Fruit fly (Drosophila melanogaster) whole organism, embryonic: ENCODE measurements around the gene Edg91.

ENCODE experiments used
- Ada2b ChIP-seq: fragments of 200-800 bp; sonication (Bioruptor generic); IDR thresholded peaks from 2 replicates; pipeline ENCODE4 v1.3.6; 2022; ENCODE audit warnings: missing biosample characterization, missing genetic modification characterization
- Atf-2 ChIP-seq: fragments of 200-800 bp; sonication (Bioruptor generic); optimal IDR thresholded peaks from 2 replicates; lab custom pipeline; 2016; ENCODE audit warnings: missing biosample characterization, missing genetic modification characterization
- Blimp-1 ChIP-seq: fragments of 200-800 bp; sonication (Bioruptor generic); optimal IDR thresholded peaks from 3 replicates; lab custom pipeline; 2018; ENCODE audit warnings: missing biosample characterization, missing genetic modification characterization, mild to moderate bottlenecking, moderate library complexity, missing genetic modification reagents
- CG10462 ChIP-seq: fragments of 200-800 bp; sonication (Bioruptor generic); optimal IDR thresholded peaks from 2 replicates; lab custom pipeline; 2016; ENCODE audit warnings: missing biosample characterization, missing genetic modification characterization
- CG10979 ChIP-seq: fragments of 200-800 bp; sonication (Bioruptor generic); optimal IDR thresholded peaks from 2 replicates; lab custom pipeline; 2018; ENCODE audit warnings: missing biosample characterization, mild to moderate bottlenecking, missing genetic modification characterization, moderate library complexity
- CG12155 ChIP-seq: fragments of 200-800 bp; sonication (Bioruptor generic); optimal IDR thresholded peaks from 3 replicates; lab custom pipeline; 2016; ENCODE audit warnings: missing biosample characterization, missing genetic modification characterization
- CG12219 ChIP-seq: fragments of 200-800 bp; sonication (Bioruptor generic); optimal IDR thresholded peaks from 3 replicates; lab custom pipeline; 2018; ENCODE audit warnings: missing biosample characterization, mild to moderate bottlenecking, missing genetic modification characterization
- CG12942 ChIP-seq: fragments of 200-800 bp; sonication (Bioruptor generic); optimal IDR thresholded peaks from 3 replicates; lab custom pipeline; 2016; ENCODE audit warnings: missing biosample characterization, missing genetic modification characterization
- CG13775 ChIP-seq: fragments of 200-800 bp; sonication (Bioruptor generic); optimal IDR thresholded peaks from 3 replicates; lab custom pipeline; 2017; ENCODE audit warnings: missing biosample characterization, mild to moderate bottlenecking, missing genetic modification characterization
- CG15601 ChIP-seq: fragments of 200-800 bp; sonication (Bioruptor generic); optimal IDR thresholded peaks from 3 replicates; lab custom pipeline; 2019; ENCODE audit warnings: missing biosample characterization, mild to moderate bottlenecking, missing genetic modification characterization, moderate library complexity
- CG2202 ChIP-seq: fragments of 200-800 bp; sonication (Bioruptor generic); optimal IDR thresholded peaks from 2 replicates; lab custom pipeline; 2018; ENCODE audit warnings: missing biosample characterization, mild to moderate bottlenecking, missing genetic modification characterization
- CG31388 ChIP-seq: fragments of 200-800 bp; sonication (Bioruptor generic); optimal IDR thresholded peaks from 2 replicates; lab custom pipeline; 2016; ENCODE audit warnings: missing biosample characterization, missing genetic modification characterization
- CG4404 ChIP-seq: fragments of 200-800 bp; sonication (Bioruptor generic); IDR thresholded peaks from 2 replicates; pipeline ENCODE4 v1.3.6; 2022; ENCODE audit warnings: missing biosample characterization, missing genetic modification characterization
- CG7556 ChIP-seq: fragments of 200-800 bp; sonication (Bioruptor generic); optimal IDR thresholded peaks from 2 replicates; lab custom pipeline; 2017; ENCODE audit warnings: missing biosample characterization, mild to moderate bottlenecking, missing genetic modification characterization
- CG7987 ChIP-seq: fragments of 200-800 bp; sonication (Bioruptor generic); optimal IDR thresholded peaks from 2 replicates; lab custom pipeline; 2018; ENCODE audit warnings: missing biosample characterization, mild to moderate bottlenecking, missing genetic modification characterization, moderate library complexity
- CG8290 ChIP-seq, 3 experiments: fragments of 200-800 bp; sonication (Bioruptor generic); optimal IDR thresholded peaks; 2 replicates each; lab custom pipeline; 2016 to 2019; ENCODE audit warnings: missing biosample characterization in 3 of 3, missing genetic modification characterization in 3 of 3, mild to moderate bottlenecking in 2 of 3, moderate library complexity in 1 of 3
- CG9437 ChIP-seq: fragments of 200-800 bp; sonication (Bioruptor generic); optimal IDR thresholded peaks from 2 replicates; lab custom pipeline; 2018; ENCODE audit warnings: missing biosample characterization, mild to moderate bottlenecking, missing genetic modification characterization
- E2f1 ChIP-seq: fragments of 200-800 bp; sonication (Bioruptor generic); IDR thresholded peaks from 2 replicates; pipeline ENCODE4 v1.3.6; 2022; ENCODE audit warnings: missing biosample characterization, missing genetic modification characterization
- NC2α ChIP-seq: fragments of 200-800 bp; sonication (Bioruptor generic); optimal IDR thresholded peaks from 2 replicates; lab custom pipeline; 2016; ENCODE audit warnings: missing biosample characterization, missing genetic modification characterization
- Oli ChIP-seq: fragments of 200-800 bp; sonication (Bioruptor generic); optimal IDR thresholded peaks from 2 replicates; lab custom pipeline; 2018; ENCODE audit warnings: missing biosample characterization, mild to moderate bottlenecking, missing genetic modification characterization, moderate library complexity
- Rfx ChIP-seq: fragments of 200-800 bp; sonication (Bioruptor generic); IDR thresholded peaks from 2 replicates; pipeline ENCODE4 v1.3.6; 2022; ENCODE audit warnings: missing biosample characterization, missing genetic modification characterization
- Trl ChIP-seq, 3 experiments: fragments of >200 bp in 2 of 3; fragments of 200-800 bp in 1 of 3; sonication (Bioruptor generic) in 1 of 3; optimal IDR thresholded peaks; 2 replicates in 1 of 3; 3 replicates in 2 of 3; lab custom pipeline; 2016 to 2017; ENCODE audit warnings: missing biosample characterization in 1 of 3, missing genetic modification characterization in 1 of 3
- Xrp1 ChIP-seq: fragments of 200-800 bp; sonication (Bioruptor generic); IDR thresholded peaks from 2 replicates; pipeline ENCODE4 v1.3.6; 2022; ENCODE audit warnings: missing biosample characterization, missing genetic modification characterization
- abd-A ChIP-seq: fragments of 200-800 bp; sonication (Bioruptor generic); optimal IDR thresholded peaks from 3 replicates; lab custom pipeline; 2019; ENCODE audit warnings: missing biosample characterization, mild to moderate bottlenecking, missing genetic modification characterization, moderate library complexity
- bcd ChIP-seq: fragments of 200-800 bp; sonication (Bioruptor generic); optimal IDR thresholded peaks from 2 replicates; lab custom pipeline; 2017; ENCODE audit warnings: missing biosample characterization, mild to moderate bottlenecking, missing genetic modification characterization
- cato ChIP-seq: fragments of 200-800 bp; sonication (Bioruptor generic); optimal IDR thresholded peaks from 2 replicates; lab custom pipeline; 2016; ENCODE audit warnings: missing biosample characterization, missing genetic modification characterization, borderline replicate concordance
- dysf ChIP-seq: fragments of 200-800 bp; sonication (Bioruptor generic); IDR thresholded peaks from 3 replicates; pipeline ENCODE4 v1.3.6; 2022; ENCODE audit warnings: missing biosample characterization, missing genetic modification characterization
- ems ChIP-seq: fragments of 200-800 bp; sonication (Bioruptor generic); optimal IDR thresholded peaks from 3 replicates; lab custom pipeline; 2016; ENCODE audit warnings: missing biosample characterization, missing genetic modification characterization
- eve ChIP-seq, 2 experiments: fragments of >200 bp; optimal IDR thresholded peaks; 2 replicates each; lab custom pipeline; 2017; ENCODE audit warnings: missing biosample characterization in 2 of 2, missing genetic modification characterization in 2 of 2
- gcm ChIP-seq: fragments of 200-800 bp; sonication (Bioruptor generic); optimal IDR thresholded peaks from 2 replicates; lab custom pipeline; 2019; ENCODE audit warnings: missing biosample characterization, mild to moderate bottlenecking, missing genetic modification characterization, moderate library complexity
- gsb-n ChIP-seq: fragments of 200-800 bp; sonication (Bioruptor generic); optimal IDR thresholded peaks from 3 replicates; lab custom pipeline; 2018; ENCODE audit warnings: missing biosample characterization, mild to moderate bottlenecking, missing genetic modification characterization
- ind ChIP-seq: fragments of 200-800 bp; sonication (Bioruptor generic); optimal IDR thresholded peaks from 3 replicates; lab custom pipeline; 2016; ENCODE audit warnings: missing biosample characterization, missing genetic modification characterization
- klu ChIP-seq: fragments of 200-800 bp; sonication (Bioruptor generic); IDR thresholded peaks from 2 replicates; pipeline ENCODE4 v1.3.6; 2022; ENCODE audit warnings: missing biosample characterization, missing genetic modification characterization
- lmd ChIP-seq: fragments of 200-800 bp; sonication (Bioruptor generic); IDR thresholded peaks from 2 replicates; pipeline ENCODE4 v1.3.6; 2022; ENCODE audit warnings: missing biosample characterization, missing genetic modification characterization
- lola ChIP-seq, 3 experiments: fragments of >200 bp in 2 of 3; fragments of 200-800 bp in 1 of 3; sonication (Bioruptor generic) in 1 of 3; optimal IDR thresholded peaks; 2 replicates each; lab custom pipeline; 2017 to 2019; ENCODE audit warnings: missing biosample characterization in 3 of 3, missing genetic modification characterization in 3 of 3, mild to moderate bottlenecking in 1 of 3, moderate library complexity in 1 of 3
- nerfin-1 ChIP-seq: fragments of 200-800 bp; sonication (Bioruptor generic); optimal IDR thresholded peaks from 3 replicates; lab custom pipeline; 2019; ENCODE audit warnings: missing biosample characterization, mild to moderate bottlenecking, missing genetic modification characterization, moderate library complexity
- phol ChIP-seq: fragments of 200-800 bp; sonication (Bioruptor generic); optimal IDR thresholded peaks from 3 replicates; lab custom pipeline; 2018; ENCODE audit warnings: missing biosample characterization, mild to moderate bottlenecking, missing genetic modification characterization, moderate library complexity
- salm ChIP-seq: fragments of 200-800 bp; sonication (Bioruptor generic); optimal IDR thresholded peaks from 2 replicates; lab custom pipeline; 2018; ENCODE audit warnings: missing biosample characterization, mild to moderate bottlenecking, missing genetic modification characterization
- sc ChIP-seq, 3 experiments: fragments of >200 bp in 2 of 3; fragments of 200-800 bp in 1 of 3; sonication (Bioruptor generic) in 1 of 3; optimal IDR thresholded peaks; 2 replicates in 2 of 3; 3 replicates in 1 of 3; lab custom pipeline; 2017; ENCODE audit warnings: mild to moderate bottlenecking in 1 of 3, missing biosample characterization in 1 of 3, missing genetic modification characterization in 1 of 3, missing genetic modification reagents in 1 of 3
- tgo ChIP-seq: fragments of 200-800 bp; sonication (Bioruptor generic); IDR thresholded peaks from 3 replicates; pipeline ENCODE4 v1.3.6; 2022; ENCODE audit warnings: missing biosample characterization, missing genetic modification characterization
- vvl ChIP-seq: fragments of 200-800 bp; sonication (Bioruptor generic); IDR thresholded peaks from 2 replicates; pipeline ENCODE4 v1.3.6; 2022; ENCODE audit warnings: missing biosample characterization, missing genetic modification characterization

Edg91 gene

dm6 chr3R:17583658-17584460 lies 27.5 kb downstream of the Edg91 start (continued):
- 0 out of 3 replicates have a peak, but pooled peaks have one; percentile 16 for TF ChIP-seq dysf (GFP tag; lab: Robert Waterston, UW)
- peak; percentile 36; the same call in 1 of the 3 replicates for TF ChIP-seq tgo (GFP tag; lab: Robert Waterston, UW)
- TF ChIP-seq CG31388 = no peak
- TF ChIP-seq gsb-n = peak; percentile 61
- TF ChIP-seq lmd (GFP tag; lab: Robert Waterston, UW) = peak; percentile 48; the same call in 1 of the 2 replicates
- TF ChIP-seq Xrp1 = peak; percentile 82
- TF ChIP-seq CG9437 = peak; percentile 2
- peak; percentile 15 for TF ChIP-seq gcm (GFP tag; lab: Kevin White, UChicago)
- peak; percentile 25 for TF ChIP-seq Atf-2
- no peak for TF ChIP-seq abd-A (tag; lab: Kevin White, UChicago)
- TF ChIP-seq CG7556 (GFP tag; lab: Kevin White, UChicago) = peak; percentile 42
- TF ChIP-seq Rfx (GFP tag; lab: Robert Waterston, UW) = no peak
- peak; percentile 63 for TF ChIP-seq CG2202 (tag; lab: Kevin White, UChicago)
- peak in 1 of 3 experiments; percentile 79 for TF ChIP-seq lola (GFP tag; optimal IDR thresholded peaks at IDR 0.05; lab: Kevin White, UChicago)
- TF ChIP-seq Oli (tag; lab: Kevin White, UChicago) = peak; percentile 58
- no peak for TF ChIP-seq E2f1 (GFP tag; lab: Robert Waterston, UW)
- TF ChIP-seq CG15601 (tag; lab: Kevin White, UChicago) = peak; percentile 58
- TF ChIP-seq nerfin-1 (tag; lab: Kevin White, UChicago) = peak; percentile 50
- peak; percentile 72 for TF ChIP-seq phol (tag; lab: Kevin White, UChicago)
- TF ChIP-seq CG4404 (GFP tag; lab: Robert Waterston, UW) = peak; percentile 46; the same call in 1 of the 2 replicates
- peak; percentile 22 for TF ChIP-seq CG12219
- TF ChIP-seq CG12942 (GFP tag; lab: Kevin White, UChicago) = peak; percentile 28
- no peak for TF ChIP-seq CG7987 (GFP tag; lab: Kevin White, UChicago)
- TF ChIP-seq CG10462 (GFP tag; lab: Kevin White, UChicago) = no peak
- peak; percentile 18 for TF ChIP-seq bcd (GFP tag; lab: Kevin White, UChicago)
- TF ChIP-seq ems (GFP tag; lab: Kevin White, UChicago) = no peak
- TF ChIP-seq eve (GFP tag; optimal IDR thresholded peaks at IDR 0.05; lab: Kevin White, UChicago) = peak in 1 of 2 experiments; percentile 79
- peak; percentile 4 for TF ChIP-seq NC2α (GFP tag; lab: Kevin White, UChicago)
- TF ChIP-seq CG10979 (tag; lab: Kevin White, UChicago) = peak; percentile 80
- TF ChIP-seq sc (optimal IDR thresholded peaks at IDR 0.05; lab: Kevin White, UChicago) = no peak
- TF ChIP-seq sc (GFP tag; optimal IDR thresholded peaks at IDR 0.05; lab: Kevin White, UChicago) = peak; percentile 43
- no peak for TF ChIP-seq CG13775 (GFP tag; lab: Kevin White, UChicago)
- TF ChIP-seq CG8290 (GFP tag; optimal IDR thresholded peaks at IDR 0.05; lab: Kevin White, UChicago) = peak; percentile 15
- TF ChIP-seq CG8290 (tag; optimal IDR thresholded peaks at IDR 0.05; lab: Kevin White, UChicago) = no peak
- no peak for TF ChIP-seq klu (GFP tag; lab: Robert Waterston, UW)
- peak; percentile 32; the same call in 1 of the 2 replicates for TF ChIP-seq vvl (GFP tag; lab: Robert Waterston, UW)
- TF ChIP-seq Blimp-1 = peak; percentile 72
- peak; percentile 31; the same call in 1 of the 2 replicates for TF ChIP-seq Ada2b (GFP tag; lab: Robert Waterston, UW)
- TF ChIP-seq salm (tag; lab: Kevin White, UChicago) = peak; percentile 10
- peak; percentile 7 for TF ChIP-seq ind
- TF ChIP-seq CG12155 (GFP tag; lab: Kevin White, UChicago) = peak; percentile 15
- peak; percentile 1 for TF ChIP-seq cato (GFP tag; lab: Kevin White, UChicago)
- no peak for TF ChIP-seq Trl (optimal IDR thresholded peaks at IDR 0.05; lab: Kevin White, UChicago)
- peak; percentile 4 for TF ChIP-seq Trl (GFP tag; optimal IDR thresholded peaks at IDR 0.05; lab: Kevin White, UChicago)
